Fruit fly (Drosophila melanogaster) whole organism, embryonic: Measurements from ENCODE around the gene SCaMC.

Source experiments
- CG13624 ChIP-seq: fragments of 200-800 bp; sonication (Bioruptor generic); optimal IDR thresholded peaks from 2 replicates; lab custom pipeline; 2016; ENCODE audit warnings: missing biosample characterization, missing genetic modification characterization
- CG15514 ChIP-seq: fragments of 200-800 bp; sonication (Bioruptor generic); optimal IDR thresholded peaks from 3 replicates; lab custom pipeline; 2017; ENCODE audit warnings: missing biosample characterization, missing genetic modification characterization, mild to moderate bottlenecking, moderate library complexity, missing genetic modification reagents
- CG15601 ChIP-seq: fragments of 200-800 bp; sonication (Bioruptor generic); optimal IDR thresholded peaks from 3 replicates; lab custom pipeline; 2019; ENCODE audit warnings: missing biosample characterization, mild to moderate bottlenecking, missing genetic modification characterization, moderate library complexity
- CG17328 ChIP-seq: fragments of 200-800 bp; sonication (Bioruptor generic); IDR thresholded peaks from 2 replicates; pipeline ENCODE4 v1.3.6; 2022; ENCODE audit warnings: missing biosample characterization, missing genetic modification characterization
- CG17568 ChIP-seq: fragments of 200-800 bp; sonication (Bioruptor generic); optimal IDR thresholded peaks from 2 replicates; lab custom pipeline; 2018; ENCODE audit warnings: missing biosample characterization, mild to moderate bottlenecking, missing genetic modification characterization, moderate library complexity
- CG1792 ChIP-seq: fragments of 200-800 bp; sonication (Bioruptor generic); optimal IDR thresholded peaks from 2 replicates; lab custom pipeline; 2016; ENCODE audit warnings: missing biosample characterization, missing genetic modification characterization
- CG18764 ChIP-seq: fragments of 200-800 bp; sonication (Bioruptor generic); optimal IDR thresholded peaks from 3 replicates; lab custom pipeline; 2016; ENCODE audit warnings: missing biosample characterization, missing genetic modification characterization
- CG2120 ChIP-seq: fragments of 200-800 bp; sonication (Bioruptor generic); optimal IDR thresholded peaks from 3 replicates; lab custom pipeline; 2016; ENCODE audit warnings: missing biosample characterization, missing genetic modification characterization
- CG2678 ChIP-seq: fragments of 200-800 bp; sonication (Bioruptor generic); optimal IDR thresholded peaks from 3 replicates; lab custom pipeline; 2019; ENCODE audit warnings: missing biosample characterization, mild to moderate bottlenecking, missing genetic modification characterization, moderate library complexity
- CG30403 ChIP-seq: fragments of 200-800 bp; sonication (Bioruptor generic); optimal IDR thresholded peaks from 3 replicates; lab custom pipeline; 2016; ENCODE audit warnings: missing biosample characterization, missing genetic modification characterization
- CG31441 ChIP-seq: fragments of 200-800 bp; sonication (Bioruptor generic); IDR thresholded peaks from 2 replicates; pipeline ENCODE4 v1.3.6; 2022; ENCODE audit warnings: missing biosample characterization, missing genetic modification characterization
- CG32532 ChIP-seq: fragments of 200-800 bp; sonication (Bioruptor generic); IDR thresholded peaks from 2 replicates; pipeline ENCODE4 v1.3.6; 2022; ENCODE audit warnings: missing biosample characterization, missing genetic modification characterization
- CG4820 ChIP-seq: fragments of 200-800 bp; sonication (Bioruptor generic); optimal IDR thresholded peaks from 3 replicates; lab custom pipeline; 2016; ENCODE audit warnings: missing biosample characterization, missing genetic modification characterization
- CG5180 ChIP-seq: fragments of 200-800 bp; sonication (Bioruptor generic); optimal IDR thresholded peaks from 3 replicates; lab custom pipeline; 2017; ENCODE audit warnings: missing biosample characterization, missing genetic modification characterization, mild to moderate bottlenecking, moderate library complexity, missing genetic modification reagents
- CG8944 ChIP-seq: fragments of 200-800 bp; sonication (Bioruptor generic); optimal IDR thresholded peaks from 3 replicates; lab custom pipeline; 2016; ENCODE audit warnings: missing biosample characterization, missing genetic modification characterization
- Dad ChIP-seq: fragments of 200-800 bp; sonication (Bioruptor generic); optimal IDR thresholded peaks from 3 replicates; lab custom pipeline; 2016; ENCODE audit warnings: missing biosample characterization, missing genetic modification characterization
- Dip2 ChIP-seq: fragments of 200-800 bp; sonication (Bioruptor generic); IDR thresholded peaks from 2 replicates; pipeline ENCODE4 v1.3.6; 2022; ENCODE audit warnings: missing biosample characterization, missing genetic modification characterization
- Elba2 ChIP-seq: fragments of 200-800 bp; sonication (Bioruptor generic); optimal IDR thresholded peaks from 3 replicates; lab custom pipeline; 2016; ENCODE audit warnings: missing biosample characterization, missing genetic modification characterization
- Gug ChIP-seq: fragments of 200-800 bp; sonication (Bioruptor generic); IDR thresholded peaks from 4 replicates; pipeline ENCODE4 v1.3.6; 2022; ENCODE audit warnings: missing biosample characterization, missing genetic modification characterization
- Hey ChIP-seq: fragments of 200-800 bp; sonication (Bioruptor generic); optimal IDR thresholded peaks from 3 replicates; lab custom pipeline; 2018; ENCODE audit warnings: missing biosample characterization, mild to moderate bottlenecking, missing genetic modification characterization
- Hmr ChIP-seq: fragments of 200-800 bp; sonication (Bioruptor generic); optimal IDR thresholded peaks from 3 replicates; lab custom pipeline; 2017; ENCODE audit warnings: mild to moderate bottlenecking, missing biosample characterization, missing genetic modification reagents, missing genetic modification characterization
- Hr3 ChIP-seq: fragments of 200-800 bp; sonication (Bioruptor generic); optimal IDR thresholded peaks from 3 replicates; lab custom pipeline; 2016; ENCODE audit warnings: missing biosample characterization, missing genetic modification characterization
- Hr51 ChIP-seq, 2 experiments: fragments of 200-800 bp; sonication (Bioruptor generic); optimal IDR thresholded peaks; 2 replicates in 1 of 2; 3 replicates in 1 of 2; lab custom pipeline; 2016 to 2018; ENCODE audit warnings: missing biosample characterization in 2 of 2, missing genetic modification characterization in 2 of 2, mild to moderate bottlenecking in 1 of 2, moderate library complexity in 1 of 2
- Med ChIP-seq: fragments of 200-800 bp; sonication (Bioruptor generic); peaks from one replicate; lab custom pipeline; 2016; ENCODE audit warnings: missing biosample characterization, missing genetic modification characterization, mild to moderate bottlenecking, inconsistent platforms, moderate library complexity
- NfI ChIP-seq: fragments of 200-800 bp; sonication (Bioruptor generic); optimal IDR thresholded peaks from 3 replicates; lab custom pipeline; 2018; ENCODE audit warnings: missing biosample characterization, mild to moderate bottlenecking, missing genetic modification characterization, moderate library complexity
- YL-1 ChIP-seq: fragments of 200-800 bp; sonication (Bioruptor generic); optimal IDR thresholded peaks from 3 replicates; lab custom pipeline; 2017; ENCODE audit warnings: missing biosample characterization, mild to moderate bottlenecking, missing genetic modification characterization
- al ChIP-seq: fragments of 200-800 bp; sonication (Bioruptor generic); IDR thresholded peaks from 2 replicates; pipeline ENCODE4 v1.3.6; 2022; ENCODE audit warnings: missing biosample characterization, missing genetic modification characterization
- bab2 ChIP-seq: fragments of 200-800 bp; sonication (Bioruptor generic); optimal IDR thresholded peaks from 2 replicates; lab custom pipeline; 2016; ENCODE audit warnings: missing biosample characterization, missing genetic modification characterization
- dysf ChIP-seq: fragments of 200-800 bp; sonication (Bioruptor generic); IDR thresholded peaks from 3 replicates; pipeline ENCODE4 v1.3.6; 2022; ENCODE audit warnings: missing biosample characterization, missing genetic modification characterization
- fru ChIP-seq: fragments of >200 bp; optimal IDR thresholded peaks from 2 replicates; lab custom pipeline; 2017
- gem ChIP-seq: fragments of 200-800 bp; sonication (Bioruptor generic); optimal IDR thresholded peaks from 2 replicates; lab custom pipeline; 2019; ENCODE audit warnings: missing biosample characterization, mild to moderate bottlenecking, missing genetic modification characterization, moderate library complexity
- gt ChIP-seq: fragments of 200-800 bp; sonication (Bioruptor generic); IDR thresholded peaks from 2 replicates; pipeline ENCODE4 v1.3.6; 2022; ENCODE audit warnings: missing biosample characterization, missing genetic modification characterization
- ham ChIP-seq: fragments of 200-800 bp; sonication (Bioruptor generic); IDR thresholded peaks from 2 replicates; pipeline ENCODE4 v1.3.6; 2022; ENCODE audit warnings: missing biosample characterization, missing genetic modification characterization
- kay ChIP-seq: fragments of 200-800 bp; sonication (Bioruptor generic); optimal IDR thresholded peaks from 2 replicates; lab custom pipeline; 2016; ENCODE audit warnings: missing biosample characterization, missing genetic modification characterization
- lilli ChIP-seq: fragments of 200-800 bp; sonication (Bioruptor generic); optimal IDR thresholded peaks from 3 replicates; lab custom pipeline; 2016; ENCODE audit warnings: missing biosample characterization, missing genetic modification characterization
- oc ChIP-seq: fragments of 200-800 bp; sonication (Bioruptor generic); optimal IDR thresholded peaks from 2 replicates; lab custom pipeline; 2018; ENCODE audit warnings: missing biosample characterization, mild to moderate bottlenecking, missing genetic modification characterization, moderate library complexity
- prd ChIP-seq, 3 experiments: fragments of >200 bp in 2 of 3; fragments of 200-800 bp in 1 of 3; sonication (Bioruptor generic) in 1 of 3; optimal IDR thresholded peaks in 2 of 3; IDR thresholded peaks in 1 of 3; 2 replicates in 2 of 3; 3 replicates in 1 of 3; pipeline versions ENCODE4 v1.3.6 to Lab custom; 2017 to 2022; ENCODE audit warnings: missing biosample characterization in 1 of 3, missing genetic modification characterization in 1 of 3
- row ChIP-seq: fragments of 200-800 bp; sonication (Bioruptor generic); IDR thresholded peaks from 3 replicates; pipeline ENCODE4 v1.3.6; 2022; ENCODE audit warnings: missing biosample characterization, missing genetic modification characterization
- sens ChIP-seq: fragments of 200-800 bp; sonication (Bioruptor generic); peaks from one replicate; lab custom pipeline; 2016; ENCODE audit warnings: missing biosample characterization, missing genetic modification characterization
- slbo ChIP-seq: fragments of 200-800 bp; sonication (Bioruptor generic); IDR thresholded peaks from 2 replicates; pipeline ENCODE4 v1.3.6; 2022; ENCODE audit warnings: missing biosample characterization, missing genetic modification characterization
- stc ChIP-seq: fragments of 200-800 bp; sonication (Bioruptor generic); IDR thresholded peaks from 2 replicates; pipeline ENCODE4 v1.3.6; 2022; ENCODE audit warnings: missing biosample characterization, missing genetic modification characterization
- tio ChIP-seq: fragments of 200-800 bp; sonication (Bioruptor generic); optimal IDR thresholded peaks from 2 replicates; lab custom pipeline; 2017; ENCODE audit warnings: missing biosample characterization, missing genetic modification characterization, inconsistent platforms
- vnd ChIP-seq: fragments of 200-800 bp; sonication (Bioruptor generic); IDR thresholded peaks from 3 replicates; pipeline ENCODE4 v1.3.6; 2022; ENCODE audit warnings: missing biosample characterization, missing genetic modification characterization; ENCODE audit not compliant: partially characterized antibody

Gene SCaMC

dm6 chr3L:12374420-12374819 is 40.2 kb downstream of the SCaMC start (continued):
- TF ChIP-seq CG1792 (GFP tag; lab: Kevin White, UChicago), result no peak
- no peak for TF ChIP-seq Elba2 (GFP tag; lab: Kevin White, UChicago)
- TF ChIP-seq slbo (GFP tag; lab: Robert Waterston, UW), result peak; percentile 52; the same call in 1 of the 2 replicates
- no peak for TF ChIP-seq ham (GFP tag; lab: Robert Waterston, UW)
- no peak for TF ChIP-seq stc (GFP tag; lab: Robert Waterston, UW)
- TF ChIP-seq CG15514 (GFP tag; lab: Kevin White, UChicago), result no peak
- no peak for TF ChIP-seq Dip2 (GFP tag; lab: Robert Waterston, UW)
- no peak for TF ChIP-seq CG17568 (GFP tag; lab: Kevin White, UChicago)
- no peak for TF ChIP-seq CG18764 (GFP tag; lab: Kevin White, UChicago)
- TF ChIP-seq CG31441, result 0 out of 2 replicates have a peak, but pooled peaks have one; percentile 11
- no peak for TF ChIP-seq oc (tag; lab: Kevin White, UChicago)
- no peak for TF ChIP-seq al (GFP tag; lab: Robert Waterston, UW)
- TF ChIP-seq Dad (GFP tag; lab: Kevin White, UChicago), result no peak
- TF ChIP-seq fru, result no peak
- TF ChIP-seq CG32532, result peak; percentile 39; the same call in 1 of the 2 replicates
- peak; percentile 17 for TF ChIP-seq bab2 (GFP tag; lab: Kevin White, UChicago)
- peak; percentile 22 for TF ChIP-seq lilli (GFP tag; lab: Kevin White, UChicago)
- no peak for TF ChIP-seq gt (GFP tag; lab: Robert Waterston, UW)
- TF ChIP-seq row, result peak; percentile 41; the same call in 1 of the 3 replicates
- TF ChIP-seq vnd (GFP tag; lab: Robert Waterston, UW), result no peak
- TF ChIP-seq Hey (tag; lab: Kevin White, UChicago), result no peak
- TF ChIP-seq prd (optimal IDR thresholded peaks at IDR 0.05; lab: Kevin White, UChicago), result no peak
- TF ChIP-seq prd (GFP tag; IDR thresholded peaks at IDR 0.05; lab: Robert Waterston, UW), result 0 out of 3 replicates have a peak, but pooled peaks have one; percentile 17
- TF ChIP-seq tio (GFP tag; lab: Kevin White, UChicago), result peak; percentile 2
- TF ChIP-seq sens (GFP tag; lab: Kevin White, UChicago), result peak; percentile 36
- TF ChIP-seq CG17328, result 0 out of 2 replicates have a peak, but pooled peaks have one; percentile 11
- TF ChIP-seq CG15601, result no peak
- TF ChIP-seq CG30403, result peak; percentile 11
- TF ChIP-seq CG8944 (GFP tag; lab: Kevin White, UChicago), result no peak
- no peak for TF ChIP-seq CG4820 (GFP tag; lab: Kevin White, UChicago)
- TF ChIP-seq CG2678, result peak; percentile 37
- TF ChIP-seq Hr3, result no peak
- peak; percentile 73 for TF ChIP-seq Med (GFP tag; lab: Kevin White, UChicago)
- TF ChIP-seq dysf (GFP tag; lab: Robert Waterston, UW), result no peak
- no peak for TF ChIP-seq Gug
- peak; percentile 28 for TF ChIP-seq gem (tag; lab: Kevin White, UChicago)
- no peak for TF ChIP-seq kay
- no peak for TF ChIP-seq CG5180 (GFP tag; lab: Kevin White, UChicago)
- TF ChIP-seq Hr51 (GFP tag; optimal IDR thresholded peaks at IDR 0.05; lab: Kevin White, UChicago), result peak in 1 of 2 experiments; percentile 33
- no peak for TF ChIP-seq CG13624 (GFP tag; lab: Kevin White, UChicago)
- peak; percentile 35 for TF ChIP-seq Hmr (GFP tag; lab: Kevin White, UChicago)
- peak; percentile 17 for TF ChIP-seq NfI
- peak; percentile 52 for TF ChIP-seq CG2120
- TF ChIP-seq YL-1 (GFP tag; lab: Kevin White, UChicago), result no peak
